Fruit fly (Drosophila melanogaster) whole organism, embryonic: ENCODE data around the gene Kr-h1.

Experiments
- CG10321 ChIP-seq: fragments of 200-800 bp; sonication (Bioruptor generic); IDR thresholded peaks from 2 replicates; pipeline ENCODE4 v1.3.6; 2022; ENCODE audit warnings: missing biosample characterization, missing genetic modification characterization
- CG10565 ChIP-seq: fragments of 200-800 bp; sonication (Bioruptor generic); optimal IDR thresholded peaks from 3 replicates; lab custom pipeline; 2016; ENCODE audit warnings: missing biosample characterization, mild to moderate bottlenecking, missing genetic modification characterization
- CG13894 ChIP-seq: fragments of 200-800 bp; sonication (Bioruptor generic); optimal IDR thresholded peaks from 3 replicates; lab custom pipeline; 2018; ENCODE audit warnings: missing biosample characterization, mild to moderate bottlenecking, missing genetic modification characterization, moderate library complexity
- CG1792 ChIP-seq: fragments of 200-800 bp; sonication (Bioruptor generic); optimal IDR thresholded peaks from 2 replicates; lab custom pipeline; 2016; ENCODE audit warnings: missing biosample characterization, missing genetic modification characterization
- CG2120 ChIP-seq: fragments of 200-800 bp; sonication (Bioruptor generic); optimal IDR thresholded peaks from 3 replicates; lab custom pipeline; 2016; ENCODE audit warnings: missing biosample characterization, missing genetic modification characterization
- CG2202 ChIP-seq: fragments of 200-800 bp; sonication (Bioruptor generic); optimal IDR thresholded peaks from 2 replicates; lab custom pipeline; 2018; ENCODE audit warnings: missing biosample characterization, mild to moderate bottlenecking, missing genetic modification characterization
- CG32532 ChIP-seq: fragments of 200-800 bp; sonication (Bioruptor generic); IDR thresholded peaks from 2 replicates; pipeline ENCODE4 v1.3.6; 2022; ENCODE audit warnings: missing biosample characterization, missing genetic modification characterization
- CG34224 ChIP-seq: fragments of 200-800 bp; sonication (Bioruptor generic); IDR thresholded peaks from 3 replicates; pipeline ENCODE4 v1.3.6; 2022; ENCODE audit warnings: missing biosample characterization, missing genetic modification characterization; ENCODE audit not compliant: partially characterized antibody
- CG3847 ChIP-seq: fragments of 200-800 bp; sonication (Bioruptor generic); IDR thresholded peaks from 2 replicates; pipeline ENCODE4 v1.3.6; 2022; ENCODE audit warnings: missing biosample characterization, missing genetic modification characterization
- CG4404 ChIP-seq: fragments of 200-800 bp; sonication (Bioruptor generic); IDR thresholded peaks from 2 replicates; pipeline ENCODE4 v1.3.6; 2022; ENCODE audit warnings: missing biosample characterization, missing genetic modification characterization
- CG5180 ChIP-seq: fragments of 200-800 bp; sonication (Bioruptor generic); optimal IDR thresholded peaks from 3 replicates; lab custom pipeline; 2017; ENCODE audit warnings: missing biosample characterization, missing genetic modification characterization, mild to moderate bottlenecking, moderate library complexity, missing genetic modification reagents
- CG6689 ChIP-seq: fragments of 200-800 bp; sonication (Bioruptor generic); IDR thresholded peaks from 2 replicates; pipeline ENCODE4 v1.3.6; 2022; ENCODE audit warnings: missing biosample characterization, missing genetic modification characterization
- CG7745 ChIP-seq: fragments of 200-800 bp; sonication (Bioruptor generic); optimal IDR thresholded peaks from 2 replicates; lab custom pipeline; 2018; ENCODE audit warnings: missing biosample characterization, mild to moderate bottlenecking, missing genetic modification characterization, moderate library complexity
- CG9932 ChIP-seq: fragments of 200-800 bp; sonication (Bioruptor generic); IDR thresholded peaks from 2 replicates; pipeline ENCODE4 v1.3.6; 2022; ENCODE audit warnings: missing biosample characterization, missing genetic modification characterization
- CHES-1-like ChIP-seq: fragments of 200-800 bp; sonication (Bioruptor generic); optimal IDR thresholded peaks from 2 replicates; lab custom pipeline; 2016; ENCODE audit warnings: missing biosample characterization, missing genetic modification characterization
- Camta ChIP-seq: fragments of 200-800 bp; sonication (Bioruptor generic); optimal IDR thresholded peaks from 2 replicates; lab custom pipeline; 2016; ENCODE audit warnings: missing biosample characterization, missing genetic modification characterization
- Dek ChIP-seq: fragments of 200-800 bp; sonication (Bioruptor generic); optimal IDR thresholded peaks from 3 replicates; lab custom pipeline; 2019; ENCODE audit warnings: missing biosample characterization, mild to moderate bottlenecking, missing genetic modification characterization, moderate library complexity
- Drgx ChIP-seq: fragments of 200-800 bp; sonication (Bioruptor generic); IDR thresholded peaks from 2 replicates; pipeline ENCODE4 v1.3.6; 2022; ENCODE audit warnings: missing biosample characterization, missing genetic modification characterization
- HmgZ ChIP-seq: fragments of 200-800 bp; sonication (Bioruptor generic); optimal IDR thresholded peaks from 2 replicates; lab custom pipeline; 2018; ENCODE audit warnings: missing biosample characterization, mild to moderate bottlenecking, missing genetic modification characterization
- Myb ChIP-seq: fragments of 200-800 bp; sonication (Bioruptor generic); optimal IDR thresholded peaks from 2 replicates; lab custom pipeline; 2016; ENCODE audit warnings: missing biosample characterization, missing genetic modification characterization
- Nf-YB ChIP-seq: fragments of 200-800 bp; sonication (Bioruptor generic); optimal IDR thresholded peaks from 3 replicates; lab custom pipeline; 2019; ENCODE audit warnings: missing biosample characterization, mild to moderate bottlenecking, missing genetic modification characterization, moderate library complexity
- Ravus ChIP-seq: fragments of 200-800 bp; sonication (Bioruptor generic); IDR thresholded peaks from 2 replicates; pipeline ENCODE4 v1.3.6; 2022; ENCODE audit warnings: missing biosample characterization, missing genetic modification characterization
- Rfx ChIP-seq: fragments of 200-800 bp; sonication (Bioruptor generic); IDR thresholded peaks from 2 replicates; pipeline ENCODE4 v1.3.6; 2022; ENCODE audit warnings: missing biosample characterization, missing genetic modification characterization
- Usf ChIP-seq: fragments of 200-800 bp; sonication (Bioruptor generic); optimal IDR thresholded peaks from 2 replicates; lab custom pipeline; 2017; ENCODE audit warnings: missing genotype, missing biosample characterization, missing genetic modification characterization
- Vsx1 ChIP-seq: fragments of 200-800 bp; sonication (Bioruptor generic); optimal IDR thresholded peaks from 2 replicates; lab custom pipeline; 2017; ENCODE audit warnings: missing biosample characterization, mild to moderate bottlenecking, missing genetic modification characterization, missing genetic modification reagents
- ac ChIP-seq: fragments of 200-800 bp; sonication (Bioruptor generic); optimal IDR thresholded peaks from 3 replicates; lab custom pipeline; 2017; ENCODE audit warnings: missing biosample characterization, mild to moderate bottlenecking, missing genetic modification characterization
- amos ChIP-seq: fragments of 200-800 bp; sonication (Bioruptor generic); IDR thresholded peaks from 2 replicates; pipeline ENCODE4 v1.3.6; 2022; ENCODE audit warnings: missing biosample characterization, missing genetic modification characterization; ENCODE audit not compliant: partially characterized antibody
- cato ChIP-seq: fragments of 200-800 bp; sonication (Bioruptor generic); optimal IDR thresholded peaks from 2 replicates; lab custom pipeline; 2016; ENCODE audit warnings: missing biosample characterization, missing genetic modification characterization, borderline replicate concordance
- cg ChIP-seq: fragments of 200-800 bp; sonication (Bioruptor generic); optimal IDR thresholded peaks from 3 replicates; lab custom pipeline; 2019; ENCODE audit warnings: missing biosample characterization, mild to moderate bottlenecking, missing genetic modification characterization, moderate library complexity
- crol ChIP-seq: fragments of 200-800 bp; sonication (Bioruptor generic); IDR thresholded peaks from 2 replicates; pipeline ENCODE4 v1.3.6; 2022; ENCODE audit warnings: missing biosample characterization, missing genetic modification characterization
- cwo ChIP-seq: fragments of 200-800 bp; sonication (Bioruptor generic); optimal IDR thresholded peaks from 3 replicates; lab custom pipeline; 2017; ENCODE audit warnings: missing biosample characterization, missing genetic modification characterization, mild to moderate bottlenecking, moderate library complexity, missing genetic modification reagents
- ems ChIP-seq: fragments of 200-800 bp; sonication (Bioruptor generic); optimal IDR thresholded peaks from 3 replicates; lab custom pipeline; 2016; ENCODE audit warnings: missing biosample characterization, missing genetic modification characterization
- en ChIP-seq: fragments of 200-800 bp; sonication (Bioruptor generic); optimal IDR thresholded peaks from 2 replicates; lab custom pipeline; 2016; ENCODE audit warnings: missing biosample characterization, missing genetic modification characterization
- ewg ChIP-seq: fragments of 200-800 bp; sonication (Bioruptor generic); optimal IDR thresholded peaks from 3 replicates; lab custom pipeline; 2017; ENCODE audit warnings: mild to moderate bottlenecking, missing biosample characterization, missing genetic modification reagents, missing genetic modification characterization
- fru ChIP-seq: fragments of >200 bp; optimal IDR thresholded peaks from 2 replicates; lab custom pipeline; 2017
- grau ChIP-seq: fragments of 200-800 bp; optimal IDR thresholded peaks from 3 replicates; lab custom pipeline; 2019; ENCODE audit warnings: missing biosample characterization, mild to moderate bottlenecking, missing genetic modification characterization, moderate library complexity
- grn ChIP-seq: fragments of 200-800 bp; sonication (Bioruptor generic); optimal IDR thresholded peaks from 3 replicates; lab custom pipeline; 2017; ENCODE audit warnings: missing biosample characterization, missing genetic modification characterization
- ind ChIP-seq: fragments of 200-800 bp; sonication (Bioruptor generic); optimal IDR thresholded peaks from 3 replicates; lab custom pipeline; 2016; ENCODE audit warnings: missing biosample characterization, missing genetic modification characterization
- jing ChIP-seq: fragments of 200-800 bp; sonication (Bioruptor generic); optimal IDR thresholded peaks from 2 replicates; lab custom pipeline; 2018; ENCODE audit warnings: missing biosample characterization, mild to moderate bottlenecking, missing genetic modification characterization
- otp ChIP-seq: fragments of 200-800 bp; sonication (Bioruptor generic); IDR thresholded peaks from 3 replicates; pipeline ENCODE4, ENCODE4 v1.3.6; 2022; ENCODE audit warnings: missing biosample characterization, missing genetic modification characterization
- pros ChIP-seq: fragments of 200-800 bp; sonication (Bioruptor generic); optimal IDR thresholded peaks from 3 replicates; lab custom pipeline; 2019; ENCODE audit warnings: missing biosample characterization, mild to moderate bottlenecking, missing genetic modification characterization, moderate library complexity
- psq ChIP-seq: fragments of 200-800 bp; sonication (Bioruptor generic); optimal IDR thresholded peaks from 2 replicates; lab custom pipeline; 2017; ENCODE audit warnings: missing biosample characterization, missing genetic modification characterization
- repo ChIP-seq: fragments of 200-800 bp; sonication (Bioruptor generic); optimal IDR thresholded peaks from 2 replicates; lab custom pipeline; 2016; ENCODE audit warnings: missing biosample characterization, missing genetic modification characterization
- row ChIP-seq: fragments of 200-800 bp; sonication (Bioruptor generic); IDR thresholded peaks from 3 replicates; pipeline ENCODE4 v1.3.6; 2022; ENCODE audit warnings: missing biosample characterization, missing genetic modification characterization
- seq ChIP-seq: fragments of 200-800 bp; sonication (Bioruptor generic); IDR thresholded peaks from 2 replicates; pipeline ENCODE4 v1.3.6; 2022; ENCODE audit warnings: missing biosample characterization, missing genetic modification characterization
- so ChIP-seq: fragments of 200-800 bp; sonication (Bioruptor generic); IDR thresholded peaks from 3 replicates; pipeline ENCODE4 v1.3.6; 2022; ENCODE audit warnings: missing biosample characterization, missing genetic modification characterization
- sob ChIP-seq: fragments of 200-800 bp; sonication (Bioruptor generic); IDR thresholded peaks from 2 replicates; pipeline ENCODE4 v1.3.6; 2022; ENCODE audit warnings: missing biosample characterization, missing genetic modification characterization
- sqz ChIP-seq: fragments of 200-800 bp; sonication (Bioruptor generic); optimal IDR thresholded peaks from 3 replicates; lab custom pipeline; 2018; ENCODE audit warnings: missing biosample characterization, mild to moderate bottlenecking, missing genetic modification characterization
- trem ChIP-seq: fragments of 200-800 bp; optimal IDR thresholded peaks from 3 replicates; lab custom pipeline; 2019; ENCODE audit warnings: missing biosample characterization, mild to moderate bottlenecking, missing genetic modification characterization, moderate library complexity
- twi ChIP-seq: fragments of 200-800 bp; optimal IDR thresholded peaks from 2 replicates; lab custom pipeline; 2019; ENCODE audit warnings: missing biosample characterization, mild to moderate bottlenecking, missing genetic modification characterization, moderate library complexity
- yki ChIP-seq: fragments of >200 bp; optimal IDR thresholded peaks from 3 replicates; lab custom pipeline; 2018

Gene Kr-h1

dm6 chr2L:6076829-6077364, 5.5 kb upstream of the Kr-h1 start:
- no peak for TF ChIP-seq cato (GFP tag; lab: Kevin White, UChicago)
- TF ChIP-seq amos (GFP tag; lab: Robert Waterston, UW), result no peak
- no peak for TF ChIP-seq Rfx (GFP tag; lab: Robert Waterston, UW)
- no peak for TF ChIP-seq fru (lab: Kevin White, UChicago)
- TF ChIP-seq grn (GFP tag; lab: Kevin White, UChicago), result no peak
- peak; percentile 27; the same call in 1 of the 2 replicates for TF ChIP-seq crol (GFP tag; lab: Robert Waterston, UW)
- TF ChIP-seq ewg (GFP tag; lab: Kevin White, UChicago), result peak; percentile 68
- TF ChIP-seq Dek (tag; lab: Kevin White, UChicago), result no peak
- peak; percentile 10; the same call in 1 of the 2 replicates for TF ChIP-seq CG6689
- no peak for TF ChIP-seq yki (lab: Kevin White, UChicago)
- no peak for TF ChIP-seq repo
- no peak for TF ChIP-seq Drgx (GFP tag; lab: Robert Waterston, UW)
- no peak for TF ChIP-seq HmgZ (tag; lab: Kevin White, UChicago)
- TF ChIP-seq CG13894, result peak; percentile 99
- TF ChIP-seq seq (GFP tag; lab: Robert Waterston, UW), result peak; percentile 65; the same call in 1 of the 2 replicates
- TF ChIP-seq trem (tag; lab: Kevin White, UChicago), result no peak
- TF ChIP-seq otp, result 0 out of 3 replicates have a peak, but pooled peaks have one; percentile 10
- TF ChIP-seq ind (GFP tag; lab: Kevin White, UChicago), result no peak
- no peak for TF ChIP-seq ems (GFP tag; lab: Kevin White, UChicago)
- TF ChIP-seq pros (GFP tag; lab: Kevin White, UChicago), result peak; percentile 93
- TF ChIP-seq CG2202 (tag; lab: Kevin White, UChicago), result no peak
- no peak for TF ChIP-seq CG10565 (GFP tag; lab: Kevin White, UChicago)
- no peak for TF ChIP-seq jing (GFP tag; lab: Kevin White, UChicago)
- TF ChIP-seq twi, result no peak
- TF ChIP-seq Vsx1 (GFP tag; lab: Kevin White, UChicago), result no peak

- TF ChIP-seq ems (GFP tag; lab: Kevin White, UChicago) (no peak), CG34224 (no peak), CHES-1-like (no peak), psq (no peak), CG9932 (no peak), so (GFP tag; lab: Robert Waterston, UW) (no peak), CG5180 (GFP tag; lab: Kevin White, UChicago) (no peak), CG2120 (GFP tag; lab: Kevin White, UChicago) (no peak), Myb (GFP tag; lab: Kevin White, UChicago) (no peak), Ravus (no peak)
These were observed 4.8 kb upstream of the Kr-h1 start for dm6 chr2L:6077632-6078031.

- TF ChIP-seq Nf-YB (peak; percentile 31), cwo (GFP tag; lab: Kevin White, UChicago) (peak; percentile 98), cg (GFP tag; lab: Kevin White, UChicago) (peak; percentile 82), row (no peak), CG3847 (no peak), CG10321 (GFP tag; lab: Robert Waterston, UW) (no peak), Camta (GFP tag; lab: Kevin White, UChicago) (no peak), sob (no peak), CG4404 (GFP tag; lab: Robert Waterston, UW) (no peak), CG1792 (GFP tag; lab: Kevin White, UChicago) (no peak), en (no peak), CG7745 (tag; lab: Kevin White, UChicago) (peak; percentile 60), Usf (no peak), grau (tag; lab: Kevin White, UChicago) (no peak), sqz (GFP tag; lab: Kevin White, UChicago) (no peak), ac (GFP tag; lab: Kevin White, UChicago) (peak; percentile 34), CG32532 (GFP tag; lab: Robert Waterston, UW) (no peak)
These were observed 3.5 kb upstream of the Kr-h1 start for dm6 chr2L:6078757-6079351.
